Fruit fly (Drosophila melanogaster): ENCODE measurements around the gene CG42590.

Gene CG42590

dm6 chr3L:8024278-8025140 is 44.6 kb downstream of the CG42590 start (continued):
- TF ChIP-seq bsh (GFP tag; optimal IDR thresholded peaks at IDR 0.05) (peak; percentile 16 to 21), CG13296 (GFP tag; optimal IDR thresholded peaks at IDR 0.05) (peak; percentile 48), TFAM (GFP tag; optimal IDR thresholded peaks at IDR 0.05) (no peak), ftz-f1 (GFP tag; optimal IDR thresholded peaks at IDR 0.05) (no peak), ind (GFP tag; optimal IDR thresholded peaks at IDR 0.05) (peak; percentile 57), CG9609 (GFP tag; optimal IDR thresholded peaks at IDR 0.05) (no peak), Hmx (GFP tag; optimal IDR thresholded peaks at IDR 0.05) (peak; percentile 28), Deaf1 (tag; optimal IDR thresholded peaks at IDR 0.05) (peak; percentile 26), Dip2 (GFP tag; IDR thresholded peaks at IDR 0.05) (no peak), gro (GFP tag; optimal IDR thresholded peaks at IDR 0.05) (no peak), CkIIα-i1 (GFP tag; IDR thresholded peaks at IDR 0.05) (no peak), chn (GFP tag; optimal IDR thresholded peaks at IDR 0.05) (no peak), lov (optimal IDR thresholded peaks at IDR 0.05) (no peak), lov (GFP tag; IDR thresholded peaks at IDR 0.05) (0 out of 3 replicates have a peak, but pooled peaks have one; percentile 49), CG6654 (GFP tag; optimal IDR thresholded peaks at IDR 0.05) (no peak), HHEX (GFP tag; optimal IDR thresholded peaks at IDR 0.05) (peak; percentile 41), CG7987 (GFP tag; optimal IDR thresholded peaks at IDR 0.05) (no peak), schlank (tag; optimal IDR thresholded peaks at IDR 0.05) (no peak), Fer1 (GFP tag; optimal IDR thresholded peaks at IDR 0.05) (peak; percentile 18), CG10431 (GFP tag; optimal IDR thresholded peaks at IDR 0.05) (no peak), CG17359 (tag; optimal IDR thresholded peaks at IDR 0.05) (peak; percentile 47), CoRest (tag; optimal IDR thresholded peaks at IDR 0.05) (peak; percentile 41), sens (GFP tag) (peak; percentile 52), Mad (GFP tag; optimal IDR thresholded peaks at IDR 0.05) (no peak), Taf1 (GFP tag; IDR thresholded peaks at IDR 0.05) (peak; percentile 63), Hr51 (GFP tag; optimal IDR thresholded peaks at IDR 0.05) (peak in 1 of 2 experiments; percentile 56), danr (GFP tag; IDR thresholded peaks at IDR 0.05) (peak; percentile 44; the same call in 1 of the 2 replicates), al (GFP tag; IDR thresholded peaks at IDR 0.05) (peak; percentile 77), odd (GFP tag; optimal IDR thresholded peaks at IDR 0.05) (peak; percentile 38), Nf-YA (GFP tag; IDR thresholded peaks at IDR 0.05) (0 out of 2 replicates have a peak, but pooled peaks have one; percentile 23), gcm (GFP tag; optimal IDR thresholded peaks at IDR 0.05) (no peak), CG17802 (tag; optimal IDR thresholded peaks at IDR 0.05) (no peak), ro (GFP tag; IDR thresholded peaks at IDR 0.05) (peak; percentile 23; the same call in 1 of the 2 replicates), CG2712 (tag; optimal IDR thresholded peaks at IDR 0.05) (peak; percentile 55), CG8388 (GFP tag; optimal IDR thresholded peaks at IDR 0.05) (peak; percentile 93), dm (GFP tag; optimal IDR thresholded peaks at IDR 0.05) (no peak), CG12299 (tag; optimal IDR thresholded peaks at IDR 0.05) (no peak), dimm (GFP tag; IDR thresholded peaks at IDR 0.05) (no peak), fd3F (GFP tag; optimal IDR thresholded peaks at IDR 0.05) (peak; percentile 18), CG2116 (GFP tag; optimal IDR thresholded peaks at IDR 0.05) (no peak), crp (GFP tag; optimal IDR thresholded peaks at IDR 0.05) (peak in 1 of 2 experiments; percentile 70), wor (GFP tag; IDR thresholded peaks at IDR 0.05) (peak; percentile 46; the same call in 1 of the 2 replicates), CG14050 (GFP tag; IDR thresholded peaks at IDR 0.05) (peak; percentile 14; the same call in 1 of the 3 replicates), Mes4 (GFP tag; optimal IDR thresholded peaks at IDR 0.05) (no peak), CG12104 (GFP tag; optimal IDR thresholded peaks at IDR 0.05) (peak; percentile 49), CG17361 (GFP tag; IDR thresholded peaks at IDR 0.05) (peak; percentile 64; the same call in 2 of the 3 replicates), slbo (GFP tag; IDR thresholded peaks at IDR 0.05) (peak; percentile 72), mirr (GFP tag; optimal IDR thresholded peaks at IDR 0.05) (peak; percentile 11), jumu (GFP tag; optimal IDR thresholded peaks at IDR 0.05) (no peak)

Measured in whole organism, embryonic.